Worm (Caenorhabditis elegans): ENCODE data around the gene R07E5.4.

The R07E5.4 gene

DNA sequence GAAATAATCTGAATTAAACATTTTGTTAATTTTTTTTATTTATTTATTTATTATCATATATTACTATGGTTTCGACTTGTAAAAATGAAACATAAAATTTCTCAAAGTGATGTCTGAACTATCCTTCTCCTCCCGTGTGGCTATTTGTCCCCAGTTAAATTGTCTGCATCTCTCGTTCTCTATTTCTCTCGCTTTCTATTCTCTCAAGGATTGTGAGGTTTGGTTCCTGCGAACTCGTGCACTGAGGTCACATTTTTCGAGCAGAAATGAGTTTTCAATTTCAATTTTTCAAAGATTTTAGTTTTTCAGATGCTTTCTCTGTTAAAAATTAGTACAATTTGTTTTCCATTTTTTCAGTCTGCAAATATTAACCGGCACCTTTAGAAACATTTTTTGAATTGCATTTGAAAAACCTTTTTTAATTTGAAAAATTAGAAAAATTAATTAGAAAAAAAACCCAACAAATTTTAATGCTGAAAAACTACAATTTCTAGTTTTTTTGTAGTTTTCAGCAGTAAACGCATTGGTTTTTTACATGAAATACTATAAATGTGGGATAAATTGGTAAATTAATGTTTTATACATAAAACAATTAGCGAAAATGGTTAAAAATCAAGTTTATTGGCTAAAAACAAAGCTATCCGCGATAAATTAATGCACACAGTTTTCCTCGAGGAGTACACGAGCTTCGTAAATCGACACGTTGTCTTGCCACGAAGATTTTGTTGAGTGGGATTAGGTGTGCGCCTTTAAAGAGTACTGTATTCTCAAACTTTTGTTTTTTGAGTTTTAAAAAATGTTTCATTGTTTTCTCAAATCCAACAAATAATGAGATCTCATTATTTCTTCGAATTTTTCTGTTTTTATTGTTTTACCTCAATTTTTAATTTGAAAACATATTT is 17.8 kb downstream of the R07E5.4 start (continued):
- TF ChIP-seq ztf-7 (tag; optimal IDR thresholded peaks at IDR 0.05) (no peak), lir-3 (tag; optimal IDR thresholded peaks at IDR 0.05) (no peak), egl-27 (tag; optimal IDR thresholded peaks at IDR 0.05) (no peak), ceh-32 (tag; optimal IDR thresholded peaks at IDR 0.05; ENCODE audit: poor library complexity) (no peak), dmd-9 (GFP tag; IDR thresholded peaks at IDR 0.05) (no peak), unc-130 (GFP tag; optimal IDR thresholded peaks at IDR 0.05) (peak; percentile 28), duxl-1 (tag; optimal IDR thresholded peaks at IDR 0.05; ENCODE audit: poor library complexity) (no peak), mep-1 (tag; optimal IDR thresholded peaks at IDR 0.05) (peak; percentile 23), lin-1 (GFP tag; IDR thresholded peaks at IDR 0.05) (no peak), mdl-1 (tag; optimal IDR thresholded peaks at IDR 0.05) (peak; percentile 13 to 19), daf-19 (GFP tag; conservative IDR thresholded peaks at IDR 0.05) (no peak), dmd-6 (GFP tag; IDR thresholded peaks at IDR 0.05) (peak; percentile 81), daf-12 (tag; optimal IDR thresholded peaks at IDR 0.05) (no peak), Y75B8A.6 (GFP tag; IDR thresholded peaks at IDR 0.05) (no peak), nhr-111 (GFP tag; optimal IDR thresholded peaks at IDR 0.05) (no peak), ceh-62 (tag; optimal IDR thresholded peaks at IDR 0.05) (no peak), tra-1 (GFP tag; IDR thresholded peaks at IDR 0.05) (0 out of 2 replicates have a peak, but pooled peaks have one; percentile 10), php-3 (GFP tag; IDR thresholded peaks at IDR 0.05) (no peak), fos-1 (tag; optimal IDR thresholded peaks at IDR 0.05) (no peak), aha-1 (tag) (peak; percentile 90), zfp-3 (GFP tag; conservative IDR thresholded peaks at IDR 0.05) (no peak), jun-1 (tag; optimal IDR thresholded peaks at IDR 0.05) (no peak), ztf-11 (tag; optimal IDR thresholded peaks at IDR 0.05) (no peak), vab-7 (GFP tag; IDR thresholded peaks at IDR 0.05) (no peak), nhr-77 (tag; optimal IDR thresholded peaks at IDR 0.05) (peak; percentile 51), ceh-82 (tag; optimal IDR thresholded peaks at IDR 0.05) (no peak), attf-4 (tag; optimal IDR thresholded peaks at IDR 0.05) (no peak), ceh-28 (tag; optimal IDR thresholded peaks at IDR 0.05) (no peak), lin-38 (GFP tag; IDR thresholded peaks at IDR 0.05) (0 out of 2 replicates have a peak, but pooled peaks have one; percentile 9), arid-1 (GFP tag; conservative IDR thresholded peaks at IDR 0.05) (no peak), pha-4 (GFP tag; IDR thresholded peaks at IDR 0.05) (no peak), pha-4 (tag; optimal IDR thresholded peaks at IDR 0.05) (no peak), T26A8.4 (GFP tag; IDR thresholded peaks at IDR 0.05) (no peak), nhr-28 (tag; optimal IDR thresholded peaks at IDR 0.05) (peak; percentile 46), egl-43 (GFP tag; IDR thresholded peaks at IDR 0.05) (no peak), F26F4.8 (GFP tag; conservative IDR thresholded peaks at IDR 0.05) (no peak), nhr-42 (GFP tag; IDR thresholded peaks at IDR 0.05) (no peak), F37D6.2 (tag; optimal IDR thresholded peaks at IDR 0.05) (no peak), unc-62 (GFP tag; optimal IDR thresholded peaks at IDR 0.05 in 1 of 2) (no peak), unc-62 (tag; optimal IDR thresholded peaks at IDR 0.05) (no peak), nhr-48 (tag; optimal IDR thresholded peaks at IDR 0.05) (peak; percentile 93), madf-9 (GFP tag; conservative IDR thresholded peaks at IDR 0.05) (no peak), spr-1 (tag; optimal IDR thresholded peaks at IDR 0.05) (no peak), spr-3 (GFP tag; optimal IDR thresholded peaks at IDR 0.05) (no peak), T20F7.1 (GFP tag; optimal IDR thresholded peaks at IDR 0.05) (no peak), ceh-20 (GFP tag; IDR thresholded peaks at IDR 0.05) (no peak), lsy-2 (tag; optimal IDR thresholded peaks at IDR 0.05) (peak in 1 of 2 experiments; percentile 61), snpc-4 (tag; optimal IDR thresholded peaks at IDR 0.05) (no peak), cey-2 (tag; optimal IDR thresholded peaks at IDR 0.05; ENCODE audit: borderline replicate concordance, insufficient read depth) (no peak), ceh-44 (GFP tag; IDR thresholded peaks at IDR 0.05) (no peak)
